Worm (Caenorhabditis elegans): ENCODE data around the gene C32B5.7.

ce11 chrII:917324-917723 is 43.0 kb upstream of the C32B5.7 start, which contains the start of gene fbxc-30:
- no peak for TF ChIP-seq ama-1 (optimal IDR thresholded peaks at IDR 0.05)
- TF ChIP-seq B0310.2 (tag; optimal IDR thresholded peaks at IDR 0.05): no peak
- no peak for TF ChIP-seq tra-4 (tag; optimal IDR thresholded peaks at IDR 0.05)
- TF ChIP-seq hnd-1 (tag; optimal IDR thresholded peaks at IDR 0.05): no peak
- TF ChIP-seq tbx-37 (GFP tag; conservative IDR thresholded peaks at IDR 0.05): no peak
- no peak for TF ChIP-seq ets-7 (tag; optimal IDR thresholded peaks at IDR 0.05)
- no peak for TF ChIP-seq scrt-1 (GFP tag; IDR thresholded peaks at IDR 0.05)
- TF ChIP-seq hmg-4 (GFP tag; optimal IDR thresholded peaks at IDR 0.05): no peak
- TF ChIP-seq flt-1 (GFP tag; IDR thresholded peaks at IDR 0.05): no peak
- no peak for TF ChIP-seq aly-1 (tag; optimal IDR thresholded peaks at IDR 0.05)
- no peak for TF ChIP-seq sea-1 (GFP tag; conservative IDR thresholded peaks at IDR 0.05)
- TF ChIP-seq ceh-13 (GFP tag; optimal IDR thresholded peaks at IDR 0.05): no peak
- no peak for TF ChIP-seq tbx-11 (GFP tag; IDR thresholded peaks at IDR 0.05)
- no peak for TF ChIP-seq pes-1 (GFP tag; IDR thresholded peaks at IDR 0.05)

Measured in whole organism, early embryonic.